Fruit fly (Drosophila melanogaster): ENCODE measurements around the gene CG16815.

Gene CG16815

dm6 chr2L:13191894-13192293 is 37.7 kb upstream of the CG16815 start, which contains the start of the genes CG16974 and Edem2 (continued):
- TF ChIP-seq CG16815 (GFP tag; optimal IDR thresholded peaks at IDR 0.05): peak; percentile 57
- TF ChIP-seq GATAe (GFP tag; conservative IDR thresholded peaks at IDR 0.05): peak; percentile 87
- TF ChIP-seq Hr3 (GFP tag; optimal IDR thresholded peaks at IDR 0.05): peak; percentile 78
- TF ChIP-seq NfI (GFP tag; optimal IDR thresholded peaks at IDR 0.05): no peak
- TF ChIP-seq Dref (GFP tag; IDR thresholded peaks at IDR 0.05): no peak
- no peak for TF ChIP-seq CG6254 (GFP tag; optimal IDR thresholded peaks at IDR 0.05)
- TF ChIP-seq Dek (tag; optimal IDR thresholded peaks at IDR 0.05): peak; percentile 74
- TF ChIP-seq CG30403 (GFP tag; optimal IDR thresholded peaks at IDR 0.05): peak; percentile 88
- no peak for TF ChIP-seq CG15073 (GFP tag; optimal IDR thresholded peaks at IDR 0.05)
- TF ChIP-seq Ets97D (GFP tag; optimal IDR thresholded peaks at IDR 0.05): peak; percentile 56
- no peak for TF ChIP-seq Dll (GFP tag; IDR thresholded peaks at IDR 0.05; ENCODE audit: partially characterized antibody)
- no peak for TF ChIP-seq D (optimal IDR thresholded peaks at IDR 0.05)
- TF ChIP-seq D (GFP tag; optimal IDR thresholded peaks at IDR 0.05): no peak
- TF ChIP-seq slou (GFP tag; optimal IDR thresholded peaks at IDR 0.05): peak; percentile 70
- TF ChIP-seq CG18619 (GFP tag; optimal IDR thresholded peaks at IDR 0.05): no peak
- no peak for TF ChIP-seq Dad (GFP tag; optimal IDR thresholded peaks at IDR 0.05)
- peak; percentile 90 for TF ChIP-seq CG14710 (tag; optimal IDR thresholded peaks at IDR 0.05)
- no peak for TF ChIP-seq Eip74EF (GFP tag; optimal IDR thresholded peaks at IDR 0.05)
- TF ChIP-seq tgo (GFP tag; IDR thresholded peaks at IDR 0.05): peak; percentile 81
- no peak for TF ChIP-seq sens-2 (GFP tag; IDR thresholded peaks at IDR 0.05)
- TF ChIP-seq CG3726 (GFP tag; IDR thresholded peaks at IDR 0.05): no peak
- peak; percentile 89 for TF ChIP-seq CG17829 (tag; optimal IDR thresholded peaks at IDR 0.05)
- peak; percentile 73 for TF ChIP-seq grau (tag; optimal IDR thresholded peaks at IDR 0.05)
- no peak for TF ChIP-seq prd (optimal IDR thresholded peaks at IDR 0.05)
- peak; percentile 90 for TF ChIP-seq prd (GFP tag; IDR thresholded peaks at IDR 0.05)
- no peak for TF ChIP-seq CG15479 (GFP tag; optimal IDR thresholded peaks at IDR 0.05)
- no peak for TF ChIP-seq CG4424 (GFP tag; optimal IDR thresholded peaks at IDR 0.05)
- TF ChIP-seq amos (GFP tag; IDR thresholded peaks at IDR 0.05; ENCODE audit: partially characterized antibody): no peak
- no peak for TF ChIP-seq lab (GFP tag; optimal IDR thresholded peaks at IDR 0.05)
- TF ChIP-seq cg (GFP tag; optimal IDR thresholded peaks at IDR 0.05): no peak
- no peak for TF ChIP-seq CG17612 (GFP tag; IDR thresholded peaks at IDR 0.05)
- no peak for TF ChIP-seq pb (GFP tag; optimal IDR thresholded peaks at IDR 0.05)
- no peak for TF ChIP-seq jing (GFP tag; optimal IDR thresholded peaks at IDR 0.05)
- TF ChIP-seq ab (GFP tag; optimal IDR thresholded peaks at IDR 0.05): no peak
- peak; percentile 80 for TF ChIP-seq CG2120 (GFP tag; optimal IDR thresholded peaks at IDR 0.05)
- no peak for TF ChIP-seq emc (GFP tag; optimal IDR thresholded peaks at IDR 0.05)
- TF ChIP-seq gem (tag; optimal IDR thresholded peaks at IDR 0.05): no peak
- TF ChIP-seq CG17385 (GFP tag; optimal IDR thresholded peaks at IDR 0.05): no peak
- TF ChIP-seq psq (GFP tag; optimal IDR thresholded peaks at IDR 0.05): peak; percentile 46
- TF ChIP-seq Mad (GFP tag; optimal IDR thresholded peaks at IDR 0.05): peak; percentile 54
- TF ChIP-seq CG9727 (GFP tag; optimal IDR thresholded peaks at IDR 0.05): peak; percentile 86
- TF ChIP-seq CG18262 (tag; optimal IDR thresholded peaks at IDR 0.05): no peak
- TF ChIP-seq CG11723 (GFP tag; optimal IDR thresholded peaks at IDR 0.05): no peak
- TF ChIP-seq E2f1 (GFP tag; IDR thresholded peaks at IDR 0.05): peak; percentile 64
- peak; percentile 64 for TF ChIP-seq caup (GFP tag; optimal IDR thresholded peaks at IDR 0.05; ENCODE audit: severe bottlenecking)
- TF ChIP-seq lmd (GFP tag; IDR thresholded peaks at IDR 0.05): peak; percentile 74
- TF ChIP-seq CG11695 (GFP tag; IDR thresholded peaks at IDR 0.05): peak; percentile 73
- TF ChIP-seq CG1529 (GFP tag; optimal IDR thresholded peaks at IDR 0.05): no peak
- no peak for TF ChIP-seq CHES-1-like (GFP tag; optimal IDR thresholded peaks at IDR 0.05)
- TF ChIP-seq dmrt11E (tag; optimal IDR thresholded peaks at IDR 0.05): peak; percentile 70
- TF ChIP-seq Doc3 (GFP tag; IDR thresholded peaks at IDR 0.05; ENCODE audit: partially characterized antibody): no peak
- no peak for TF ChIP-seq CG7839 (tag; optimal IDR thresholded peaks at IDR 0.05)

Data from whole organism, embryonic.